Worm (Caenorhabditis elegans) whole organism, L1 larva: ENCODE results near the gene T02D1.9.

Source experiments
- C16A3.4 ChIP-seq: fragments of 150-350 bp; optimal IDR thresholded peaks from 2 replicates; lab custom pipeline; 2014; ENCODE audit warnings: missing biosample characterization, missing genetic modification characterization
- aha-1 ChIP-seq: fragments of 150-350 bp; optimal IDR thresholded peaks from 2 replicates; lab custom pipeline; 2014; ENCODE audit warnings: missing biosample characterization, missing genetic modification characterization
- blmp-1 ChIP-seq: fragments of 150-350 bp; optimal IDR thresholded peaks from 2 replicates; lab custom pipeline; 2014; ENCODE audit warnings: missing biosample characterization, missing genetic modification characterization
- ceh-63 ChIP-seq: fragments of 200-800 bp; sonication (Bioruptor generic); optimal IDR thresholded peaks from 2 replicates; lab custom pipeline; 2018; ENCODE audit warnings: mild to moderate bottlenecking, missing genetic modification characterization, missing compliant biosample characterization
- ceh-88 ChIP-seq: fragments of 200-800 bp; sonication (Bioruptor generic); IDR thresholded peaks from 2 replicates; pipeline ENCODE4 v1.3.6; 2022; ENCODE audit warnings: missing genetic modification characterization, missing compliant biosample characterization
- dpl-1 ChIP-seq, 3 experiments: fragments of 150-350 bp in 2 of 3; sonication (generic microtip) in 1 of 3; optimal IDR thresholded peaks; 2 replicates each; lab custom pipeline; 2014 to 2017; ENCODE audit warnings: missing biosample characterization in 3 of 3, missing genetic modification characterization in 3 of 3, missing genetic modification reagents in 3 of 3
- dsc-1 ChIP-seq: sonication (generic microtip); optimal IDR thresholded peaks from 2 replicates; lab custom pipeline; 2016; ENCODE audit warnings: mild to moderate bottlenecking, missing genetic modification characterization, missing compliant biosample characterization
- efl-1 ChIP-seq, 4 experiments: fragments of 150-350 bp; optimal IDR thresholded peaks in 3 of 4; peaks in 1 of 4; 1 replicate in 1 of 4; 2 replicates in 3 of 4; lab custom pipeline; 2014; ENCODE audit warnings: missing biosample characterization in 2 of 4, missing genetic modification characterization in 2 of 4, missing genetic modification reagents in 2 of 4
- efl-3 ChIP-seq: fragments of 200-800 bp; sonication (Bioruptor generic); optimal IDR thresholded peaks from 2 replicates; lab custom pipeline; 2018; ENCODE audit warnings: mild to moderate bottlenecking, missing genetic modification characterization, missing compliant biosample characterization
- elt-2 ChIP-seq: sonication (generic microtip); optimal IDR thresholded peaks from 2 replicates; lab custom pipeline; 2016; ENCODE audit warnings: missing genetic modification characterization, mild to moderate bottlenecking, inconsistent platforms, missing compliant biosample characterization, missing genetic modification reagents
- hlh-17 ChIP-seq: fragments of 200-800 bp; sonication (Bioruptor generic); optimal IDR thresholded peaks from 2 replicates; lab custom pipeline; 2018; ENCODE audit warnings: missing genetic modification characterization, mild to moderate bottlenecking, missing compliant biosample characterization, moderate library complexity, borderline replicate concordance
- irx-1 ChIP-seq: sonication (generic microtip); optimal IDR thresholded peaks from 2 replicates; lab custom pipeline; 2016; ENCODE audit warnings: missing genetic modification characterization, missing compliant biosample characterization
- lin-13 ChIP-seq: fragments of 150-350 bp; optimal IDR thresholded peaks from 2 replicates; lab custom pipeline; 2014; ENCODE audit warnings: missing biosample characterization, missing genetic modification reagents, missing genetic modification characterization
- lin-39 ChIP-seq: fragments of 150-350 bp; optimal IDR thresholded peaks from 2 replicates; lab custom pipeline; 2014; ENCODE audit warnings: missing biosample characterization, missing genetic modification reagents, missing genetic modification characterization
- lir-3 ChIP-seq: sonication (generic microtip); optimal IDR thresholded peaks from 2 replicates; lab custom pipeline; 2016; ENCODE audit warnings: mild to moderate bottlenecking, missing genetic modification characterization, moderate library complexity, missing compliant biosample characterization; ENCODE audit not compliant: poor library complexity
- mef-2 ChIP-seq: fragments of 150-350 bp; optimal IDR thresholded peaks from 2 replicates; lab custom pipeline; 2014; ENCODE audit warnings: missing biosample characterization, missing genetic modification characterization
- nhr-11 ChIP-seq: fragments of 150-350 bp; optimal IDR thresholded peaks from 2 replicates; lab custom pipeline; 2014; ENCODE audit warnings: missing biosample characterization, missing genetic modification characterization
- nhr-12 ChIP-seq: sonication (generic microtip); optimal IDR thresholded peaks from 2 replicates; lab custom pipeline; 2017; ENCODE audit warnings: missing biosample characterization, missing genetic modification characterization
- nhr-237 ChIP-seq: fragments of 150-350 bp; optimal IDR thresholded peaks from 2 replicates; lab custom pipeline; 2014; ENCODE audit warnings: missing biosample characterization, missing genetic modification characterization
- nhr-71 ChIP-seq: sonication (generic microtip); optimal IDR thresholded peaks from 2 replicates; lab custom pipeline; 2016; ENCODE audit warnings: mild to moderate bottlenecking, missing genetic modification characterization, moderate library complexity, missing compliant biosample characterization
- nhr-77 ChIP-seq: fragments of 150-350 bp; optimal IDR thresholded peaks from 2 replicates; lab custom pipeline; 2014; ENCODE audit warnings: missing biosample characterization, missing genetic modification characterization
- nhr-90 ChIP-seq: sonication (generic microtip); optimal IDR thresholded peaks from 2 replicates; lab custom pipeline; 2016; ENCODE audit warnings: mild to moderate bottlenecking, missing genetic modification characterization, missing compliant biosample characterization; ENCODE audit not compliant: poor library complexity
- pag-3 ChIP-seq: sonication (generic microtip); optimal IDR thresholded peaks from 2 replicates; lab custom pipeline; 2017; ENCODE audit warnings: missing genetic modification characterization, mild to moderate bottlenecking, missing compliant biosample characterization, antibody characterized with exemption, borderline replicate concordance; ENCODE audit not compliant: insufficient read depth
- pax-3 ChIP-seq: fragments of 200-800 bp; sonication (Bioruptor generic); optimal IDR thresholded peaks from 2 replicates; lab custom pipeline; 2018; ENCODE audit warnings: mild to moderate bottlenecking, missing genetic modification characterization, moderate library complexity, missing compliant biosample characterization
- pqm-1 ChIP-seq: sonication (generic microtip); optimal IDR thresholded peaks from 3 replicates; lab custom pipeline; 2017; ENCODE audit warnings: missing biosample characterization, missing genetic modification characterization
- skn-1 ChIP-seq: fragments of 150-350 bp; optimal IDR thresholded peaks from 2 replicates; lab custom pipeline; 2014; ENCODE audit warnings: missing biosample characterization, missing genetic modification characterization
- sox-4 ChIP-seq: sonication (generic microtip); optimal IDR thresholded peaks from 2 replicates; lab custom pipeline; 2016; ENCODE audit warnings: missing genetic modification characterization, missing compliant biosample characterization
- sptf-1 ChIP-seq: fragments of 150-350 bp; optimal IDR thresholded peaks from 2 replicates; lab custom pipeline; 2014; ENCODE audit warnings: missing biosample characterization, missing genetic modification characterization
- sup-37 ChIP-seq: fragments of 200-800 bp; sonication (Bioruptor generic); optimal IDR thresholded peaks from 2 replicates; lab custom pipeline; 2018; ENCODE audit warnings: mild to moderate bottlenecking, missing genetic modification characterization, missing compliant biosample characterization
- swsn-7 ChIP-seq: sonication (generic microtip); optimal IDR thresholded peaks from 2 replicates; lab custom pipeline; 2016; ENCODE audit warnings: missing genetic modification characterization, missing compliant biosample characterization
- unc-130 ChIP-seq: fragments of 150-350 bp; optimal IDR thresholded peaks from 2 replicates; lab custom pipeline; 2017; ENCODE audit warnings: missing biosample characterization, missing genetic modification characterization, inconsistent platforms
- unc-86 ChIP-seq: sonication (generic microtip); optimal IDR thresholded peaks from 2 replicates; lab custom pipeline; 2016; ENCODE audit warnings: missing genetic modification characterization, missing compliant biosample characterization
- ztf-11 ChIP-seq, 2 experiments: sonication (generic microtip); optimal IDR thresholded peaks; 2 replicates each; lab custom pipeline; 2016 to 2017; ENCODE audit warnings: missing genetic modification characterization in 2 of 2, missing biosample characterization in 1 of 2, missing compliant biosample characterization in 1 of 2

T02D1.9 gene

DNA sequence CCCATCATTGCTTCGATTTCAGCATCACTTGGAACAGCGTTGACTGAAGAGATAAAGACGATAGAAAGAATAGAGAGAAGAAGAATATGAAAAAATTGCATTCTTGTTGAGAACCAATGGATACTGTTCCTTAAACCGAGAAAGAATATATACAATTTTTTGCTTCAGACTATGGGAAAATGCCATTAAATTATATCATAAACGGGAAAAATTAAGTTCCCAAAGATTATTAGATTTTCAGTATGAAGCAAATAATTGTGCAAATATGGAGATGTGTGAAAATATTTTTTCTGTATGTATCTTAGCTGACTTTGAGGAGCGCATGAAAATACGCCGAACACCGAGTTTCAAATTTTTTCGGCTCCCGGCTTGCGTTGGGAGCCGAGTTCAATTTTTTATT is at the start of gene T02D1.9:
T02D1.9 (minus strand) TSS at position 101 of the 400 bp plus-strand sequence.
- TF ChIP-seq swsn-7 (tag; lab: Kevin White, UChicago) = no peak
- no peak for TF ChIP-seq nhr-90 (tag; lab: Kevin White, UChicago)
- TF ChIP-seq C16A3.4 (tag; lab: Kevin White, UChicago) = no peak
- no peak for TF ChIP-seq elt-2 (tag; lab: Kevin White, UChicago)
- no peak for TF ChIP-seq nhr-237
- no peak for TF ChIP-seq pqm-1 (tag; lab: Kevin White, UChicago)
- TF ChIP-seq unc-86 (tag; lab: Kevin White, UChicago) = no peak
- TF ChIP-seq ceh-63 (GFP tag; lab: Kevin White, UChicago) = no peak
- no peak for TF ChIP-seq dsc-1 (tag; lab: Kevin White, UChicago)
- TF ChIP-seq dpl-1 (GFP tag; optimal IDR thresholded peaks at IDR 0.05; lab: Kevin White, UChicago) = no peak
- TF ChIP-seq sox-4 (tag; lab: Kevin White, UChicago) = no peak
- TF ChIP-seq sup-37 (GFP tag; lab: Kevin White, UChicago) = no peak
- TF ChIP-seq nhr-71 (tag; lab: Kevin White, UChicago) = no peak
- no peak for TF ChIP-seq unc-130 (tag; lab: Kevin White, UChicago)
- no peak for TF ChIP-seq lin-39 (tag; lab: Kevin White, UChicago)

- TF ChIP-seq efl-1 (optimal IDR thresholded peaks at IDR 0.05; lab: Kevin White, UChicago) (no peak), efl-1 (GFP tag; optimal IDR thresholded peaks at IDR 0.05 in 1 of 2; lab: Kevin White, UChicago) (peak in 1 of 2 experiments; percentile 10), efl-3 (GFP tag; lab: Kevin White, UChicago) (no peak)
Measured at ce11 chrIV:17453996-17454395, 46.6 kb upstream of the T02D1.9 start.

DNA sequence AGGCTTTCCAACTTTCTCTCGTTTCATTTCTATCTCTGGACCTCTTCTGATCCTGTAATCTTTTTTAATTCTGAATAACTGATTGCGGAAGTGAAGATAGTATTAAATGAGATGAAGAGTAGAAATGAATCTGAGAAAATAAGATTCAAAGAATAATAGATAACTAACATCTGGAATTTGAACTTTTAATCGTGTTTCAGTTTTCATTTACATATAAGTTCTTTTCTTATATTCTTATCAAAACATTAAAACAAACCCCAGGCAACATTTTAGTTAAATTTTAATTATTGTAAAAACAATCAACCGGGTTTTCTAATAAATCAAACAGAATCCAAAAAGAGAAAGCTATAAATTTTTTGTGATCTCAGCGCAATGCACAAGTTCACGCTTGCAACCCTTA is 45.8 kb upstream of the T02D1.9 start:
- TF ChIP-seq nhr-11 (tag; lab: Kevin White, UChicago) (no peak), aha-1 (no peak), nhr-90 (tag; lab: Kevin White, UChicago) (no peak), sptf-1 (tag; lab: Kevin White, UChicago) (no peak), irx-1 (tag; lab: Kevin White, UChicago) (no peak), efl-1 (optimal IDR thresholded peaks at IDR 0.05; lab: Kevin White, UChicago) (no peak), efl-1 (GFP tag; optimal IDR thresholded peaks at IDR 0.05 in 1 of 2; lab: Kevin White, UChicago) (peak in 1 of 2 experiments; percentile 62), blmp-1 (peak; percentile 86), lin-13 (GFP tag; lab: Kevin White, UChicago) (no peak), hlh-17 (GFP tag; lab: Kevin White, UChicago) (no peak), pax-3 (no peak)
- TF ChIP-seq, all 84 proteins: peak for 2

- no peak for TF ChIP-seq swsn-7 (tag; lab: Kevin White, UChicago)
- TF ChIP-seq mef-2 (tag; lab: Kevin White, UChicago) = no peak
- no peak for TF ChIP-seq skn-1 (tag; lab: Kevin White, UChicago)
Measured at ce11 chrIV:17450443-17450842, 43.1 kb upstream of the T02D1.9 start, which contains the start of gene F11E6.8. F11E6.8 (minus strand) TSS chrIV:17450543.

DNA sequence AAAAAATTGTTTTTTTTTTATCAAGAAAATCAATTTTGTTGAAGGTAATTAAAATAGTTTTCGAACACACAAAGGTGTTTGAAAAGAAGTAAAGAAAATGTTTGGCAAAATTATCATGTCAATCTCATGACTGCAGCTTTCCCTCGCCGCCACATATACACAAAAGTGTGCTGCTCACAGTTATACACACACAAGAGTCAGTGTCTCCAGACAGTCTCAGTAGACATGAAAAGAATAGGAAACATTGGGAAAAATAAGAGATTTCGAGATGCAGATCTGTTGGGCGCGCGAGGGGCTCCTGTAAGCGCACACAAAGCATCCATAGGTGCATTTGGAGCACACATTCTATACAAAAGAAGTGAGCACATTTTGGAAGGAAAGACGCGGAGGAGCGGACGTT is 40.9 kb upstream of the T02D1.9 start:
- TF ChIP-seq pag-3 (tag; lab: Kevin White, UChicago) (no peak), lir-3 (tag; lab: Kevin White, UChicago) (no peak), unc-86 (tag; lab: Kevin White, UChicago) (no peak), unc-130 (tag; lab: Kevin White, UChicago) (no peak), ztf-11 (tag; optimal IDR thresholded peaks at IDR 0.05; lab: Kevin White, UChicago) (no peak), ceh-88 (GFP tag; lab: Robert Waterston, UW) (no peak), nhr-12 (tag; lab: Kevin White, UChicago) (no peak), nhr-77 (tag; lab: Kevin White, UChicago) (no peak)
- TF ChIP-seq, all 84 proteins: peak for 0
